Fruit fly (Drosophila melanogaster): ENCODE results near the gene Cp19.
A peak's percentile ranks its signal among the peaks of the same experiment; 100 is the strongest.

The Cp19 gene

dm6 chr3L:8719990-8720559 lies 9.6 kb upstream of the Cp19 start, which contains the start of gene SrpRbeta (continued):
- TF ChIP-seq peb (GFP tag; IDR thresholded peaks at IDR 0.05) (no peak), ems (GFP tag; optimal IDR thresholded peaks at IDR 0.05) (peak; percentile 7), CG7987 (GFP tag; optimal IDR thresholded peaks at IDR 0.05) (peak; percentile 28), Hr39 (optimal IDR thresholded peaks at IDR 0.05) (no peak), CG3847 (GFP tag; IDR thresholded peaks at IDR 0.05) (peak; percentile 42; the same call in 1 of the 2 replicates), Nf-YC (tag; optimal IDR thresholded peaks at IDR 0.05) (peak; percentile 1), CG14014 (GFP tag; IDR thresholded peaks at IDR 0.05) (0 out of 2 replicates have a peak, but pooled peaks have one; percentile 24), CG2889 (GFP tag; IDR thresholded peaks at IDR 0.05) (no peak), phol (tag; optimal IDR thresholded peaks at IDR 0.05) (no peak), CG2120 (GFP tag; optimal IDR thresholded peaks at IDR 0.05) (peak; percentile 69), Vsx1 (GFP tag; optimal IDR thresholded peaks at IDR 0.05) (no peak), lab (GFP tag; optimal IDR thresholded peaks at IDR 0.05) (peak; percentile 65), fru (optimal IDR thresholded peaks at IDR 0.05) (no peak), CG34224 (GFP tag; IDR thresholded peaks at IDR 0.05; ENCODE audit: partially characterized antibody) (peak; percentile 21; the same call in 1 of the 3 replicates), Side (GFP tag; optimal IDR thresholded peaks at IDR 0.05) (no peak), zfh2 (GFP tag; optimal IDR thresholded peaks at IDR 0.05) (peak; percentile 36), Chrac-16 (GFP tag; optimal IDR thresholded peaks at IDR 0.05) (no peak), CG12769 (tag; optimal IDR thresholded peaks at IDR 0.05) (peak; percentile 34), CG6175 (GFP tag; IDR thresholded peaks at IDR 0.05) (no peak), CG32772 (GFP tag; IDR thresholded peaks at IDR 0.05) (no peak), amos (GFP tag; IDR thresholded peaks at IDR 0.05; ENCODE audit: partially characterized antibody) (peak; percentile 7; the same call in 1 of the 2 replicates), Sry-β (GFP tag; optimal IDR thresholded peaks at IDR 0.05) (no peak), her (GFP tag; optimal IDR thresholded peaks at IDR 0.05) (peak; percentile 47), Stat92E (GFP tag; optimal IDR thresholded peaks at IDR 0.05) (peak in 1 of 3 experiments; percentile 11), slp2 (GFP tag; optimal IDR thresholded peaks at IDR 0.05) (no peak), CG34376 (GFP tag; optimal IDR thresholded peaks at IDR 0.05) (peak; percentile 34), chif (GFP tag; optimal IDR thresholded peaks at IDR 0.05) (no peak), Awh (GFP tag; IDR thresholded peaks at IDR 0.05) (no peak), CG15011 (GFP tag; optimal IDR thresholded peaks at IDR 0.05) (no peak), fu2 (GFP tag; optimal IDR thresholded peaks at IDR 0.05) (peak; percentile 43), pho (GFP tag; optimal IDR thresholded peaks at IDR 0.05) (no peak), CG31441 (GFP tag; IDR thresholded peaks at IDR 0.05) (no peak), so (GFP tag; IDR thresholded peaks at IDR 0.05) (0 out of 3 replicates have a peak, but pooled peaks have one; percentile 52), wdn (GFP tag; IDR thresholded peaks at IDR 0.05) (no peak), ara (GFP tag; IDR thresholded peaks at IDR 0.05) (peak; percentile 27; the same call in 1 of the 2 replicates), CG34422 (GFP tag; IDR thresholded peaks at IDR 0.05) (peak; percentile 35; the same call in 1 of the 3 replicates), CG18599 (GFP tag; optimal IDR thresholded peaks at IDR 0.05) (peak; percentile 24), CG30403 (GFP tag; optimal IDR thresholded peaks at IDR 0.05) (peak; percentile 8), sob (GFP tag; IDR thresholded peaks at IDR 0.05) (peak; percentile 68), dm (GFP tag; optimal IDR thresholded peaks at IDR 0.05) (peak; percentile 46), kah (GFP tag; optimal IDR thresholded peaks at IDR 0.05) (no peak), CG8290 (GFP tag; optimal IDR thresholded peaks at IDR 0.05) (no peak), CG8290 (tag; optimal IDR thresholded peaks at IDR 0.05) (peak in 1 of 2 experiments; percentile 75), Ptx1 (GFP tag; IDR thresholded peaks at IDR 0.05) (no peak), ci (GFP tag; IDR thresholded peaks at IDR 0.05) (peak; percentile 54; the same call in 1 of the 3 replicates), gfzf (GFP tag; optimal IDR thresholded peaks at IDR 0.05) (peak; percentile 9), CG13296 (GFP tag; optimal IDR thresholded peaks at IDR 0.05) (peak; percentile 12), Dref (GFP tag; IDR thresholded peaks at IDR 0.05) (0 out of 2 replicates have a peak, but pooled peaks have one; percentile 17), Meics (GFP tag; optimal IDR thresholded peaks at IDR 0.05) (peak; percentile 17), Nf-YB (GFP tag; optimal IDR thresholded peaks at IDR 0.05) (no peak), YL-1 (GFP tag; optimal IDR thresholded peaks at IDR 0.05) (peak; percentile 87)
